Fruit fly (Drosophila melanogaster): ENCODE data around the gene Eig71Ej.

dm6 chr3L:15636359-15636758 is 24.5 kb downstream of the Eig71Ej start:
- TF ChIP-seq pan (optimal IDR thresholded peaks at IDR 0.05) (no peak), CG8478 (optimal IDR thresholded peaks at IDR 0.05) (no peak), usp (GFP tag; optimal IDR thresholded peaks at IDR 0.05) (no peak), Dll (optimal IDR thresholded peaks at IDR 0.05) (no peak), psq (optimal IDR thresholded peaks at IDR 0.05) (no peak)
